Fruit fly (Drosophila melanogaster): ENCODE data around the gene CG7148.

The CG7148 gene

DNA sequence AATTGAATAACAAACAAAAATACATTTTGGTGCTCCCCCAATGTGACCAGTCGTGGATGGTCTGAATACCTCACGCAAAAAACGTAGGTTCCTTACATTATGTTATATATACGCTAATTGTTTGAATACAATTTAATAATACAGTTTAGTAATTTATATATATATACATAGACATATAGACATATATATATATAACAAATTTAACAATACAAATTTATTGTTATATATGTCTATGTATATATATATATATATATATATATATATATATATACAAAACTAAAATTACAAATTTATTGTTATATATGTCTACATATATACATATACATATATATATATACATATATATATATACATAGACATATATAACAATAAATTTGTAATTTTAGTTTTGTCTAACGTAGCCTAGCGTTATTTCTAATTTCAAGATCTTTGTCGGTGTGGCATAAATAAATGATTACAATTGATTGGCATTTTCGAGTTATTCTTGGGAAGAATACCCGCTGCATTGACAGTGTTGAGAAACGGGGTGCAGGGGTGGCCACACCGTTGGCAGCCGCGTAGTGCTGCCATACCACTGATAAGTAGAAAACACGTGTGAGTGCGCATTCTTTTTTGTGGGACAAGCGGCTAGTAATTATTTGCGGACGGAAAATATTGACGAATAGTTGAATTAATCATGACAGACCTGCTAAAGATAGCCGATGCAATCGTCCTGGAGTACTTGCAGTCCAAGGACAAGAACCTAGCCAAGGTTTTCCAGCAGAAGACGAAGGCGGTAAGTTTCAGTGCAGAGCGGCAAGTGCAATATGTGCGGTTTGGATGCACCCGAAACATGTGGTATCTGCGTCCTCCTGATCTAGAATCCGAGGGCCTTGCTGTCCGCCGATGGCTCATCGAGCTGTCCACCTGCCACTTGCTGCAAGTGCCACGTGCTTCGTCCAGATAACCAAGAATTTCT lies at the start of gene CG7148, which contains the start of gene Nopp140:
Gene CG7148, minus strand, starts transcription at position 51 of the 958 bp plus-strand sequence.
Gene Nopp140, plus strand, starts transcription at position 572 of the 958 bp plus-strand sequence.
- TF ChIP-seq dmrt93B (GFP tag; optimal IDR thresholded peaks at IDR 0.05) (no peak), br (GFP tag; optimal IDR thresholded peaks at IDR 0.05) (peak; percentile 53), foxo (GFP tag; optimal IDR thresholded peaks at IDR 0.05) (peak in 1 of 2 experiments; percentile 80), Rel (GFP tag; optimal IDR thresholded peaks at IDR 0.05) (no peak), Rel (tag; optimal IDR thresholded peaks at IDR 0.05) (peak; percentile 64), N (GFP tag; optimal IDR thresholded peaks at IDR 0.05) (peak; percentile 26), psq (GFP tag; optimal IDR thresholded peaks at IDR 0.05) (peak; percentile 64), HLH106 (tag; optimal IDR thresholded peaks at IDR 0.05) (peak; percentile 70), rgr (GFP tag; optimal IDR thresholded peaks at IDR 0.05) (peak; percentile 82), CG32264 (GFP tag; optimal IDR thresholded peaks at IDR 0.05) (no peak), Vsx2 (GFP tag; optimal IDR thresholded peaks at IDR 0.05; ENCODE audit: partially characterized antibody) (no peak), Hr83 (GFP tag; optimal IDR thresholded peaks at IDR 0.05; ENCODE audit: poor library complexity, severe bottlenecking) (peak; percentile 90), Jra (GFP tag; optimal IDR thresholded peaks at IDR 0.05) (no peak), CG9705 (GFP tag; optimal IDR thresholded peaks at IDR 0.05) (peak; percentile 40), OdsH (GFP tag; optimal IDR thresholded peaks at IDR 0.05) (peak; percentile 63), usp (GFP tag; optimal IDR thresholded peaks at IDR 0.05) (no peak), Myc (optimal IDR thresholded peaks at IDR 0.05) (peak; percentile 69), h (GFP tag; optimal IDR thresholded peaks at IDR 0.05) (peak; percentile 67), ey (GFP tag; optimal IDR thresholded peaks at IDR 0.05) (peak; percentile 62), sv (GFP tag; optimal IDR thresholded peaks at IDR 0.05) (peak; percentile 57), Sp1 (GFP tag; optimal IDR thresholded peaks at IDR 0.05) (peak; percentile 52), jim (GFP tag; optimal IDR thresholded peaks at IDR 0.05) (peak; percentile 38)

DNA sequence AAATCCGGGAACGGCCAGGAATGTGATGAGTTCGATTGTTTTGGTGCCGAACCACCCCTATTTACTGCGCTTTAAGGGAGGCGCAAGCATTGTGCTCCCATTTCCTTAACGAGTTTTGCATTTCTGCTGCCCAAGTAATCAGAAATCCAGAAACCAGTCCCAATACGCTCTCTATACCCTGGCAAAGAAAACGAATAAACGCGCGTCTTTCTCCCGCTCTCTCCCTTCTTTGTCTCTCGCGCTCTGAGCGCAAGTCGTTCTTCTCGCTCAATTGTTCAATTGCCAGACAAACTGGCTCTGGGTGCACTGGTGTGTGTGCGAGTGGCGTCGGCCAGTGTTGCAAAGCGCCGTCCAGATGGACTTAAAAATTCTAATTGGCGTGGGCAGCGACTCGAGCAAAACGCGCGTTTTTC lies 48.4 kb upstream of the CG7148 start:
- TF ChIP-seq N (GFP tag; optimal IDR thresholded peaks at IDR 0.05) (no peak), brk (GFP tag; optimal IDR thresholded peaks at IDR 0.05) (peak; percentile 93), CG32264 (GFP tag; optimal IDR thresholded peaks at IDR 0.05) (peak; percentile 96), Abd-B (GFP tag; optimal IDR thresholded peaks at IDR 0.05) (no peak), Rel (GFP tag; optimal IDR thresholded peaks at IDR 0.05) (peak; percentile 76), Rel (tag; optimal IDR thresholded peaks at IDR 0.05) (peak; percentile 66), Vsx2 (GFP tag; optimal IDR thresholded peaks at IDR 0.05; ENCODE audit: partially characterized antibody) (peak; percentile 92), lola (GFP tag; optimal IDR thresholded peaks at IDR 0.05) (no peak), jim (GFP tag; optimal IDR thresholded peaks at IDR 0.05) (peak; percentile 59), CrebA (GFP tag; optimal IDR thresholded peaks at IDR 0.05; ENCODE audit: borderline replicate concordance) (peak; percentile 88), pan (optimal IDR thresholded peaks at IDR 0.05) (peak; percentile 85), Hnf4 (GFP tag; optimal IDR thresholded peaks at IDR 0.05) (peak; percentile 97), CG9705 (GFP tag; optimal IDR thresholded peaks at IDR 0.05) (peak; percentile 50), HLH106 (tag; optimal IDR thresholded peaks at IDR 0.05) (peak; percentile 97), sage (GFP tag; optimal IDR thresholded peaks at IDR 0.05) (peak; percentile 92), Hr78 (GFP tag; optimal IDR thresholded peaks at IDR 0.05) (no peak), dsf (GFP tag; optimal IDR thresholded peaks at IDR 0.05; ENCODE audit: borderline replicate concordance) (peak; percentile 79), psq (GFP tag; optimal IDR thresholded peaks at IDR 0.05) (peak; percentile 100), dl (GFP tag; optimal IDR thresholded peaks at IDR 0.05; ENCODE audit: insufficient read depth in 1 of 2, partially characterized antibody in 2 of 2) (peak; percentile 97 to 98), fru (GFP tag; optimal IDR thresholded peaks at IDR 0.05) (peak; percentile 99), Jra (GFP tag; optimal IDR thresholded peaks at IDR 0.05) (peak; percentile 95), ey (GFP tag; optimal IDR thresholded peaks at IDR 0.05) (peak; percentile 99), sv (GFP tag; optimal IDR thresholded peaks at IDR 0.05) (peak; percentile 93), Dif (GFP tag; optimal IDR thresholded peaks at IDR 0.05; ENCODE audit: partially characterized antibody) (peak; percentile 98), rgr (GFP tag; optimal IDR thresholded peaks at IDR 0.05) (peak; percentile 99), woc (GFP tag; optimal IDR thresholded peaks at IDR 0.05) (peak; percentile 98), foxo (GFP tag; optimal IDR thresholded peaks at IDR 0.05) (peak; percentile 91 to 99), Hr83 (GFP tag; optimal IDR thresholded peaks at IDR 0.05; ENCODE audit: poor library complexity, severe bottlenecking) (peak; percentile 91), Sp1 (GFP tag; optimal IDR thresholded peaks at IDR 0.05) (peak; percentile 95), usp (GFP tag; optimal IDR thresholded peaks at IDR 0.05) (no peak), tai (GFP tag; optimal IDR thresholded peaks at IDR 0.05) (peak; percentile 96), h (GFP tag; optimal IDR thresholded peaks at IDR 0.05) (peak; percentile 98), Myc (optimal IDR thresholded peaks at IDR 0.05) (no peak), OdsH (GFP tag; optimal IDR thresholded peaks at IDR 0.05) (peak; percentile 98), GATAd (GFP tag; optimal IDR thresholded peaks at IDR 0.05) (peak; percentile 65), br (GFP tag; optimal IDR thresholded peaks at IDR 0.05) (peak; percentile 99), dmrt93B (GFP tag; optimal IDR thresholded peaks at IDR 0.05) (peak; percentile 96), Mio (GFP tag; optimal IDR thresholded peaks at IDR 0.05) (peak; percentile 93), Dfd (GFP tag; optimal IDR thresholded peaks at IDR 0.05) (no peak)
